Worm (Caenorhabditis elegans) whole organism, midembryonic: ENCODE results near the gene sre-16.

Experiments used
- T22C8.4 ChIP-seq: fragments of 200-800 bp; sonication (Bioruptor generic); IDR thresholded peaks from 2 replicates; pipeline ENCODE4 v1.3.6; 2022; ENCODE audit warnings: missing genetic modification characterization, missing compliant biosample characterization
- cog-1 ChIP-seq: sonication (generic microtip); optimal IDR thresholded peaks from 2 replicates; lab custom pipeline; 2016; ENCODE audit warnings: missing genetic modification characterization, missing compliant biosample characterization
- flt-1 ChIP-seq: fragments of 200-800 bp; sonication (Bioruptor generic); IDR thresholded peaks from 2 replicates; pipeline ENCODE4 v1.3.6; 2022; ENCODE audit warnings: missing genetic modification characterization, missing compliant biosample characterization
- klf-2 ChIP-seq: fragments of 200-800 bp; sonication (Bioruptor generic); conservative IDR thresholded peaks from 2 replicates; pipeline ENCODE4 v1.3.6; 2022; ENCODE audit warnings: missing genetic modification reagents, missing genetic modification characterization, missing compliant biosample characterization
- med-1 ChIP-seq: sonication (generic microtip); optimal IDR thresholded peaks from 2 replicates; lab custom pipeline; 2017; ENCODE audit warnings: missing genetic modification characterization, mild to moderate bottlenecking, missing compliant biosample characterization, antibody characterized with exemption, missing genetic modification reagents; ENCODE audit not compliant: insufficient read depth
- ref-1 ChIP-seq: fragments of 200-800 bp; sonication (Bioruptor generic); conservative IDR thresholded peaks from 2 replicates; pipeline ENCODE4 v1.3.6; 2022; ENCODE audit warnings: missing genetic modification reagents, missing genetic modification characterization, missing compliant biosample characterization
- tab-1 ChIP-seq: fragments of 200-800 bp; sonication (Bioruptor generic); IDR thresholded peaks from 2 replicates; pipeline ENCODE4 v1.3.6; 2022; ENCODE audit warnings: missing genetic modification characterization, missing compliant biosample characterization
- ztf-23 ChIP-seq: fragments of 200-800 bp; sonication (Bioruptor generic); IDR thresholded peaks from 2 replicates; pipeline ENCODE4 v1.3.6; 2022; ENCODE audit warnings: missing genetic modification reagents, missing genetic modification characterization, missing compliant biosample characterization
- ztf-29 ChIP-seq: fragments of 200-800 bp; sonication (Bioruptor generic); IDR thresholded peaks from 2 replicates; pipeline ENCODE4 v1.3.6; 2022; ENCODE audit warnings: missing genetic modification reagents, missing genetic modification characterization, missing compliant biosample characterization

Gene sre-16

DNA sequence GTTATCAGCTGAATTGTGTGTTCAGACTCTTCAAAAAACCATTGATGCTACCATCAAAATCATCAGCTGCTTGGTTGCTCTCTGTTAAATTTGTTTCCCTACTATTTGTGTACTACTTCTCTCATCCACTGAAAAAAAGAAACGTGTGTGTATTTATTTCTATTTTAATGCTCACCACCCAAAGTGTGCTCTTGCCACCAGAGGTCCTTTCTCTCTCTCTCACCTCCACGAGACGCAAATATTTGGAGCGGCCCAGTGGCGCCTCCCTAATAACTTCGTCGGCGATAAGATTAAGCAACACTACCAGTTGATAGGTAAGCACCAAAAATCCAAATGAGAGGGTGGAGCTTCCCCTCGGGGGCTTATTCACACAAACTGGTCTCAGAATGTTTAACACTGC is 35.1 kb downstream of the sre-16 start:
- TF ChIP-seq med-1 (GFP tag; lab: Kevin White, UChicago) (no peak), ztf-29 (GFP tag; lab: Robert Waterston, UW) (no peak), ref-1 (no peak), flt-1 (GFP tag; lab: Robert Waterston, UW) (no peak), T22C8.4 (GFP tag; lab: Robert Waterston, UW) (no peak), klf-2 (no peak), cog-1 (tag; lab: Kevin White, UChicago) (no peak), ztf-23 (GFP tag; lab: Robert Waterston, UW) (no peak), tab-1 (no peak)

DNA sequence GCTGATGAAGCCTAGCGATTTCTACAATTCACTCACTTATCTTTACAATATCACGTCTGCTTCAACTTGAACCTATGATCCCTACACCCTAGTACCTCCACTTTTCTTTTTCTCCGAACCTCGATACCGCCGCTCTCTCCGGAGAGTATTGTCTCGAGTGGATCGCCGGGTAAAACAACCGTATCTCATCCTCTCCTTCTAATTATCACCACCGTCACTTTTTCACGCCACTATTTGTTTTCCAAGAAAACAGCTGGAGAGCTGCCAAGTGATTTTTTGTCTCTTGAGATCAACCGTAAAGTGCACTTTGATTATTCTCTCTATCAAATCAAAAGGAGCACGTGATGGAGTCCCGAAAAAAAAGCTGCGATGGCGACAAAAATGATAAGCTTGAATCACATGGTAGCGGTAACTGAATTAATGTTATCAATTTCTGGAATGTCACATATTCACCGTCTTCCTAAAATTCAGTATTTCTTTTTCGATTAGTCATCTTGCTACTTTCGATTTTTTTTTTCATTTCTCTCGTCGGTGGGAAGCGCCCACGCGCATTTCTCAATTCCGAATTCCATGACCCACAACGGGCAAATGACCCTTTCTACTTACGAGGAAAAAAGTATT is 36.3 kb downstream of the sre-16 start:
- no peak for TF ChIP-seq klf-2
- no peak for TF ChIP-seq ztf-29 (GFP tag; lab: Robert Waterston, UW)
- no peak for TF ChIP-seq T22C8.4 (GFP tag; lab: Robert Waterston, UW)
- no peak for TF ChIP-seq tab-1
- TF ChIP-seq ztf-23 (GFP tag; lab: Robert Waterston, UW), result no peak
- TF ChIP-seq ref-1, result no peak
- TF ChIP-seq med-1 (GFP tag; lab: Kevin White, UChicago), result no peak
- TF ChIP-seq cog-1 (tag; lab: Kevin White, UChicago), result no peak
- no peak for TF ChIP-seq flt-1 (GFP tag; lab: Robert Waterston, UW)

DNA sequence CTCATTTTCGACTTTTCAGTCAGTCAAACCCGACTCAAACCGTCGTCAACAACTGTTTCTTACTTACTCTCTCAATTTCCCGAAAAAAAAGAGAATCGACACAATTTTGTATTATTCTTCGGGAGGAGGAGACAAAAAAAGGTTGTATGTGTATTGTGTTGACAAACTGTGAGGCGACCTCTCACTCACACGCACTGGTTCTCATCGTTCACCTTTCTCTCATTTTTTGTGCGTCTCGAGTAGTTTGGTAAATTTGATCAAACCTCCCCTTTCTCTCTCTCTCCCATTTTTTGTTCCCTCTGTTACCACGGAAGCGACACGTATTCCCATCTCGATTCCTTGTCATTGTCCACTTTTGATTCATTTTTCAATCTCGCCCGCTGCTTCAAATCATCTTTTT is 37.1 kb downstream of the sre-16 start:
- TF ChIP-seq cog-1 (tag; lab: Kevin White, UChicago) (no peak), klf-2 (no peak), ztf-29 (GFP tag; lab: Robert Waterston, UW) (no peak), flt-1 (GFP tag; lab: Robert Waterston, UW) (no peak), tab-1 (no peak), ref-1 (no peak), med-1 (GFP tag; lab: Kevin White, UChicago) (no peak), T22C8.4 (GFP tag; lab: Robert Waterston, UW) (no peak), ztf-23 (GFP tag; lab: Robert Waterston, UW) (no peak)

DNA sequence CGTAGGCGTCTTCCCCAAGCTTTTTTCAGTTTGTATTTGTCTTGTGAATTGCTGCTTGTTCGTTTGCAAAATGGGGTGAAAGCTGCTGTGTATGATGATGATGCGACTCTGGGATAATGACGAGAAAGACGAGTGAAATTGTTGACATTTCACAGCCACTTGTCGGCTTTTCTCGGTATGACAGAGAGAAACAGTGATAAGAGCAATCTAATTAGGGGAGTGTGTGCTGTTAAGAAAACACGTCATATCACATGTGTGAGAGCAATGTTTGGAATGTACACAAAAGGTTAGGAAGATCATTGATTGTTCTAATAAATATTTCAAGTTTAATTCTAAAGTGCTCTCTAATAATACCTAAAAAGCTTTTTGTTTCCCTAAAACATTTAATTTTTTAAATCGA is 38.2 kb downstream of the sre-16 start:
- TF ChIP-seq ztf-29 (GFP tag; lab: Robert Waterston, UW) (no peak), ztf-23 (GFP tag; lab: Robert Waterston, UW) (no peak), T22C8.4 (GFP tag; lab: Robert Waterston, UW) (no peak), med-1 (GFP tag; lab: Kevin White, UChicago) (no peak), klf-2 (no peak), cog-1 (tag; lab: Kevin White, UChicago) (no peak), tab-1 (no peak), flt-1 (GFP tag; lab: Robert Waterston, UW) (no peak), ref-1 (no peak)

DNA sequence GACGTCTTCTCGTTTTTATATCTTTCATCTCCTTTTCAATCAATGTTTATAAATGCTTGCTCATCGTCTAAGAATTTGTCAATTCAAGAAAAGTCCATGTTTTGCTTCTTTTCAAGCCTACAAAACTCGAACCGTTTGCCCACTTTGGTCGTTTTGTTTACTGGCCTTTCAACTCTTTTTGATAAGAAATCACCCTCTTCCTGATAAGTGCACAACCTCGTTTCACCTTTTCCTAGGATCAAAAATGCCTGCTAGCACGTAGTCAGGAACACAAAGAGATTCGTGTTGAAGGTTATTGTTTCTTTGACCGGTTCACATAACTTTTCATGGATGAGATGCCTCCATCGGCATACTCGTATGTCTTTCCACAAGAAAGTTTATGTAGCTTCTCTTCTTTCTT is 39.3 kb downstream of the sre-16 start:
- TF ChIP-seq ref-1 (no peak), med-1 (GFP tag; lab: Kevin White, UChicago) (no peak)

DNA sequence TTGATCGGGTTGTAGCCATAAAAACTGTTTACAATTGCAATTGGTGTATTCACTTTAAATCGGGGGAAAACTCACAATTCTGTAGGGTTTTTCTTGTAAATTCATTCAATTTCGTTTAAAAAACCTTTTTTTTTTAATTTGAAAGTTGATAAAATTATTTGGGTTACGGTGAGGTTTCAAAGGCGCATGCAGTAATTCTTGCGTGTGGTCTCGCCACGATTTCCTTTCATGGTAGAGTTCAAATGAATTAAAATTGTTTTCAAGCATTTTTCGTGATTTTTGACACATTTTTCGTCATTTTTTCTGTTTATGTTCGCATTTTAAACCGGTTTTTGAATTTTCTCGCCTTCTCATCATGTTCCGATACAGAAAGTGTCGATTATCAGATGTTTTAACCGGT is 41.2 kb downstream of the sre-16 start:
- no peak for TF ChIP-seq ztf-29 (GFP tag; lab: Robert Waterston, UW)
- TF ChIP-seq flt-1 (GFP tag; lab: Robert Waterston, UW), result no peak
- TF ChIP-seq ref-1, result no peak
- no peak for TF ChIP-seq tab-1
- no peak for TF ChIP-seq med-1 (GFP tag; lab: Kevin White, UChicago)
- no peak for TF ChIP-seq ztf-23 (GFP tag; lab: Robert Waterston, UW)
- no peak for TF ChIP-seq cog-1 (tag; lab: Kevin White, UChicago)
- TF ChIP-seq T22C8.4 (GFP tag; lab: Robert Waterston, UW), result no peak

DNA sequence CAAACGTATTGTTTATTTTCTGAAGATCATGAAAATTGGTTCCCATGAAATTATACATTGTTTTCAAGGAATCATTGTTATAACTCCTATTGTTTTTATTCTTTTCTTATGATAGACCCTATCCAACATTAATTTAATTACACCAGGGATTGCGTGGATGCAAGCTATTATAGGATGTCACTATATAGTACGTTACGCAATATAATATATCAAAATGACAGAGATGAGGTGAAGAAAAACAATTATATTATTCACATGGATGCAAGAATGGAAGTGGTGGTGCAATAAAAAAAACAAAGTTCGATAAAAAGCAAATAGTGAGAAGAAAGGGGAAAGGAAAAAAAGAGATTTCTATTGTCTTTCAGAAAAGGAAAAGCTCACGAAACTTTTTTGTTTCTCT is 42.6 kb downstream of the sre-16 start:
- no peak for TF ChIP-seq klf-2
- no peak for TF ChIP-seq tab-1
- no peak for TF ChIP-seq ztf-29 (GFP tag; lab: Robert Waterston, UW)
- TF ChIP-seq flt-1 (GFP tag; lab: Robert Waterston, UW), result no peak
- no peak for TF ChIP-seq T22C8.4 (GFP tag; lab: Robert Waterston, UW)
- no peak for TF ChIP-seq ztf-23 (GFP tag; lab: Robert Waterston, UW)
- TF ChIP-seq med-1 (GFP tag; lab: Kevin White, UChicago), result no peak
- no peak for TF ChIP-seq cog-1 (tag; lab: Kevin White, UChicago)
- TF ChIP-seq ref-1, result no peak

DNA sequence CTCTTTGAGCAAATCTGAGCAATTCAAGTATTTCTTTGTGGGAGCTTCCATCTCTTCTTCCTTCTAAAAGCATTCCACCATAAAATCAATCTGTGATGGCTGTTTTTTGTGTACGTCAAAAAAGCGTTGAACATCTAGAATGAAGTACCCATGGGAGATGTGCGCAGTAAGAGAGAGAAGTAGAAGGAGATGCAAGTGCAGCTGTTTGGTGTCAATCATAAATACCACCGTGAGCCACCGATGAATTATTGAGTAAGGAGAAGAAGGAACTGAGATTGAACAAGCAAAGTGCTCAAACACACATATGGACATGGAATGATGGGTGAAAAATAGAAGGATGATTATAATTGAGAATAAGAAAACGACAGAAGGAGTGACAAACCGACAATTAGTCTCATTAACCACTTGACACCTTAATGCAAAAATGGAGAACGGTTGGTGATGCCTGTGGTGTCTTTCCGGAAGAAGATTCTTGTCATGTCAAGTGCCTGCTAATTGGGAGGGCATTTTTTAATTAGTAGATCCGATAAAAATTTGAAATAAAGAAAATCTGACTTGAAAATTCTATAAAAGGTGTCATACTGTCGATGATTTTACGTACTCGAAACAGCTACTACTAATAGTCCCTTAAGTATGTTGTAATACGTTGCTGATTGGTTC is 43.7 kb downstream of the sre-16 start:
- TF ChIP-seq flt-1 (GFP tag; lab: Robert Waterston, UW) (no peak), tab-1 (no peak), T22C8.4 (GFP tag; lab: Robert Waterston, UW) (no peak), med-1 (GFP tag; lab: Kevin White, UChicago) (no peak)
